Worm (Caenorhabditis elegans) whole organism, young adult: ENCODE measurements around the gene R05F9.9.

ENCODE experiments used
- B0261.1 ChIP-seq: sonication (generic microtip); optimal IDR thresholded peaks from 2 replicates; lab custom pipeline; 2016; ENCODE audit warnings: mild to moderate bottlenecking, missing genetic modification characterization, moderate library complexity, missing compliant biosample characterization
- B0336.3 ChIP-seq: fragments of 200-800 bp; sonication (Bioruptor generic); IDR thresholded peaks from 2 replicates; pipeline ENCODE4 v1.3.6; 2022; ENCODE audit warnings: missing genetic modification characterization, missing compliant biosample characterization
- D2030.7 ChIP-seq: fragments of 200-800 bp; sonication (Bioruptor generic); IDR thresholded peaks from 2 replicates; pipeline ENCODE4 v1.3.6; 2022; ENCODE audit warnings: missing genetic modification reagents, missing genetic modification characterization, missing compliant biosample characterization
- F23B12.7 ChIP-seq: sonication (generic microtip); optimal IDR thresholded peaks from 2 replicates; lab custom pipeline; 2017; ENCODE audit warnings: missing genetic modification characterization, mild to moderate bottlenecking, missing compliant biosample characterization, antibody characterized with exemption, moderate library complexity; ENCODE audit not compliant: insufficient read depth
- F37B4.10 ChIP-seq: fragments of 200-800 bp; sonication (Bioruptor generic); IDR thresholded peaks from 2 replicates; pipeline ENCODE4 v1.3.6; 2022; ENCODE audit warnings: missing genetic modification characterization, missing compliant biosample characterization
- F49E8.2 ChIP-seq: sonication (generic microtip); optimal IDR thresholded peaks from 3 replicates; lab custom pipeline; 2017; ENCODE audit warnings: missing genetic modification characterization, mild to moderate bottlenecking, missing compliant biosample characterization, antibody characterized with exemption, moderate library complexity; ENCODE audit not compliant: insufficient read depth
- F57C9.4 ChIP-seq: sonication (generic microtip); optimal IDR thresholded peaks from 2 replicates; lab custom pipeline; 2017; ENCODE audit warnings: mild to moderate bottlenecking, missing genetic modification characterization, missing compliant biosample characterization
- K11D2.4 ChIP-seq: fragments of 200-800 bp; sonication (Bioruptor generic); IDR thresholded peaks from 2 replicates; pipeline ENCODE4 v1.3.6; 2022; ENCODE audit warnings: missing genetic modification reagents, missing genetic modification characterization, missing compliant biosample characterization
- K12H6.12 ChIP-seq: fragments of 200-800 bp; sonication (Bioruptor generic); optimal IDR thresholded peaks from 2 replicates; lab custom pipeline; 2018; ENCODE audit warnings: mild to moderate bottlenecking, missing genetic modification characterization, missing compliant biosample characterization
- Y53F4B.3 ChIP-seq: fragments of 200-800 bp; sonication (Bioruptor generic); IDR thresholded peaks from 2 replicates; pipeline ENCODE4 v1.3.6; 2022; ENCODE audit warnings: missing genetic modification reagents, missing genetic modification characterization, missing compliant biosample characterization
- Y53G8AR.9 ChIP-seq: fragments of 200-800 bp; sonication (Bioruptor generic); conservative IDR thresholded peaks from 2 replicates; pipeline ENCODE4 v1.3.6; 2022; ENCODE audit warnings: missing genetic modification reagents, missing genetic modification characterization, missing compliant biosample characterization
- Y67H2A.10 ChIP-seq: fragments of 200-800 bp; sonication (Bioruptor generic); conservative IDR thresholded peaks from 2 replicates; pipeline ENCODE4 v1.3.6; 2022; ENCODE audit warnings: missing genetic modification reagents, missing genetic modification characterization, missing compliant biosample characterization
- akir-1 ChIP-seq: fragments of 200-800 bp; sonication (Bioruptor generic); optimal IDR thresholded peaks from 2 replicates; lab custom pipeline; 2018; ENCODE audit warnings: mild to moderate bottlenecking, missing genetic modification characterization, moderate library complexity, missing compliant biosample characterization
- ama-1 ChIP-seq, 3 experiments: fragments of 150-350 bp in 1 of 3; sonication (generic microtip) in 2 of 3; optimal IDR thresholded peaks; 2 replicates each; lab custom pipeline; 2014 to 2018; ENCODE audit warnings: missing biosample characterization in 2 of 3, missing genetic modification characterization in 2 of 3, missing genetic modification reagents in 2 of 3
- aptf-3 ChIP-seq: fragments of 200-800 bp; sonication (Bioruptor generic); IDR thresholded peaks from 2 replicates; pipeline ENCODE4 v1.3.6; 2022; ENCODE audit warnings: missing genetic modification characterization, missing compliant biosample characterization
- atf-7 ChIP-seq: sonication (generic microtip); optimal IDR thresholded peaks from 2 replicates; lab custom pipeline; 2017; ENCODE audit warnings: mild to moderate bottlenecking, missing genetic modification characterization, missing compliant biosample characterization
- attf-6 ChIP-seq: fragments of 200-800 bp; sonication (Bioruptor generic); IDR thresholded peaks from 2 replicates; pipeline ENCODE4 v1.3.6; 2022; ENCODE audit warnings: missing genetic modification reagents, missing genetic modification characterization, missing compliant biosample characterization
- cebp-1 ChIP-seq, 2 experiments: fragments of 200-800 bp in 1 of 2; sonication (Bioruptor generic) in 1 of 2; sonication (generic microtip) in 1 of 2; IDR thresholded peaks in 1 of 2; optimal IDR thresholded peaks in 1 of 2; 2 replicates each; pipeline versions ENCODE4 v1.3.6 to Lab custom; 2017 to 2022; ENCODE audit warnings: missing compliant biosample characterization in 2 of 2, missing genetic modification characterization in 2 of 2, mild to moderate bottlenecking in 1 of 2, missing genetic modification reagents in 1 of 2, moderate library complexity in 1 of 2
- ceh-100 ChIP-seq: fragments of 200-800 bp; sonication (Bioruptor generic); IDR thresholded peaks from 2 replicates; pipeline ENCODE4 v1.3.6; 2022; ENCODE audit warnings: missing genetic modification reagents, missing genetic modification characterization, missing compliant biosample characterization
- ceh-58 ChIP-seq: fragments of 200-800 bp; sonication (Bioruptor generic); IDR thresholded peaks from 2 replicates; pipeline ENCODE4 v1.3.6; 2022; ENCODE audit warnings: missing genetic modification characterization, missing compliant biosample characterization
- dox-1 ChIP-seq: fragments of 200-800 bp; sonication (Bioruptor generic); IDR thresholded peaks from 2 replicates; pipeline ENCODE4 v1.3.6; 2022; ENCODE audit warnings: missing genetic modification reagents, missing genetic modification characterization, missing compliant biosample characterization
- dpff-1 ChIP-seq: sonication (generic microtip); optimal IDR thresholded peaks from 2 replicates; lab custom pipeline; 2017; ENCODE audit warnings: mild to moderate bottlenecking, missing genetic modification characterization, missing compliant biosample characterization
- efl-1 ChIP-seq: fragments of 150-350 bp; optimal IDR thresholded peaks from 2 replicates; lab custom pipeline; 2014; ENCODE audit warnings: missing biosample characterization, missing genetic modification reagents, missing genetic modification characterization
- egl-44 ChIP-seq: fragments of 200-800 bp; sonication (Bioruptor generic); IDR thresholded peaks from 2 replicates; pipeline ENCODE4 v1.3.6; 2022; ENCODE audit warnings: missing genetic modification reagents, missing genetic modification characterization, missing compliant biosample characterization
- ets-4 ChIP-seq: fragments of 200-800 bp; sonication (Bioruptor generic); optimal IDR thresholded peaks from 2 replicates; lab custom pipeline; 2018; ENCODE audit warnings: mild to moderate bottlenecking, missing genetic modification characterization, missing compliant biosample characterization
- fkh-3 ChIP-seq: sonication (generic microtip); optimal IDR thresholded peaks from 2 replicates; lab custom pipeline; 2016; ENCODE audit warnings: mild to moderate bottlenecking, missing genetic modification characterization, missing compliant biosample characterization
- gei-17 ChIP-seq: fragments of 200-800 bp; sonication (Bioruptor generic); optimal IDR thresholded peaks from 2 replicates; lab custom pipeline; 2018; ENCODE audit warnings: mild to moderate bottlenecking, missing genetic modification characterization, missing compliant biosample characterization
- hmg-1.2 ChIP-seq: fragments of 200-800 bp; sonication (Bioruptor generic); IDR thresholded peaks from 2 replicates; pipeline ENCODE4 v1.3.6; 2022; ENCODE audit warnings: missing genetic modification reagents, missing genetic modification characterization, missing compliant biosample characterization
- hsf-1 ChIP-seq: fragments of 200-800 bp; sonication (Bioruptor generic); IDR thresholded peaks from 2 replicates; pipeline ENCODE4 v1.3.6; 2022; ENCODE audit warnings: missing genetic modification reagents, missing genetic modification characterization, missing compliant biosample characterization
- let-607 ChIP-seq, 2 experiments: fragments of 200-800 bp in 1 of 2; sonication (Bioruptor generic) in 1 of 2; sonication (generic microtip) in 1 of 2; optimal IDR thresholded peaks; 2 replicates each; lab custom pipeline; 2016 to 2018; ENCODE audit warnings: mild to moderate bottlenecking in 2 of 2, missing compliant biosample characterization in 2 of 2, missing genetic modification characterization in 2 of 2, moderate library complexity in 2 of 2, missing genotype in 1 of 2
- lin-35 ChIP-seq, 3 experiments: fragments of 150-350 bp in 2 of 3; sonication (generic microtip) in 1 of 3; optimal IDR thresholded peaks; 2 replicates each; lab custom pipeline; 2014 to 2018; ENCODE audit warnings: missing biosample characterization in 3 of 3, missing genetic modification characterization in 3 of 3, missing genetic modification reagents in 3 of 3
- lin-54 ChIP-seq: fragments of 200-800 bp; sonication (Bioruptor generic); optimal IDR thresholded peaks from 2 replicates; lab custom pipeline; 2018; ENCODE audit warnings: mild to moderate bottlenecking, missing genetic modification characterization, missing compliant biosample characterization
- nhr-80 ChIP-seq: sonication (generic microtip); optimal IDR thresholded peaks from 2 replicates; lab custom pipeline; 2016; ENCODE audit warnings: missing genetic modification characterization, missing compliant biosample characterization
- rec-8 ChIP-seq, 2 experiments: sonication (generic microtip); optimal IDR thresholded peaks; 2 replicates each; lab custom pipeline; 2016; ENCODE audit warnings: mild to moderate bottlenecking in 2 of 2, missing genetic modification characterization in 2 of 2, missing genetic modification reagents in 2 of 2, missing genotype in 2 of 2, missing biosample characterization in 1 of 2, missing compliant biosample characterization in 1 of 2, moderate library complexity in 1 of 2
- sdz-38 ChIP-seq: sonication (generic microtip); optimal IDR thresholded peaks from 2 replicates; lab custom pipeline; 2016; ENCODE audit warnings: missing genotype, missing genetic modification characterization, missing compliant biosample characterization
- somi-1 ChIP-seq: fragments of 200-800 bp; sonication (Bioruptor generic); optimal IDR thresholded peaks from 2 replicates; lab custom pipeline; 2018; ENCODE audit warnings: mild to moderate bottlenecking, missing genetic modification characterization, missing compliant biosample characterization
- unc-130 ChIP-seq: sonication (generic microtip); optimal IDR thresholded peaks from 2 replicates; lab custom pipeline; 2016; ENCODE audit warnings: missing genetic modification reagents, missing genetic modification characterization, missing compliant biosample characterization
- unc-62 ChIP-seq: fragments of 150-350 bp; optimal IDR thresholded peaks from 2 replicates; lab custom pipeline; 2014; ENCODE audit warnings: missing biosample characterization, missing genetic modification reagents, missing genetic modification characterization
- zfh-2 ChIP-seq: fragments of 200-800 bp; sonication (Bioruptor generic); conservative IDR thresholded peaks from 2 replicates; pipeline ENCODE4 v1.3.6; 2022; ENCODE audit warnings: missing genetic modification reagents, missing genetic modification characterization, missing compliant biosample characterization
- ztf-18 ChIP-seq: sonication (generic microtip); optimal IDR thresholded peaks from 2 replicates; lab custom pipeline; 2016; ENCODE audit warnings: missing genotype, mild to moderate bottlenecking, missing genetic modification characterization, missing compliant biosample characterization
- ztf-25 ChIP-seq: fragments of 200-800 bp; sonication (Bioruptor generic); IDR thresholded peaks from 2 replicates; pipeline ENCODE4 v1.3.6; 2022; ENCODE audit warnings: missing genetic modification reagents, missing genetic modification characterization, missing compliant biosample characterization
- ztf-26 ChIP-seq: sonication (generic microtip); optimal IDR thresholded peaks from 2 replicates; lab custom pipeline; 2017; ENCODE audit warnings: missing genetic modification characterization, missing compliant biosample characterization
- ztf-3 ChIP-seq: fragments of 200-800 bp; sonication (Bioruptor generic); optimal IDR thresholded peaks from 2 replicates; lab custom pipeline; 2018; ENCODE audit warnings: mild to moderate bottlenecking, missing genetic modification characterization, missing compliant biosample characterization
- ztf-6 ChIP-seq: fragments of 200-800 bp; sonication (Bioruptor generic); IDR thresholded peaks from 2 replicates; pipeline ENCODE4 v1.3.6; 2022; ENCODE audit warnings: missing genetic modification reagents, missing genetic modification characterization, missing compliant biosample characterization

Gene R05F9.9

ce11 chrII:4943849-4944248, 41.9 kb upstream of the R05F9.9 start, which contains the start of gene mdt-4:
mdt-4 (minus strand) TSS chrII:4943949.
- no peak for TF ChIP-seq K12H6.12 (tag; lab: Kevin White, UChicago)
- TF ChIP-seq zfh-2 (GFP tag; lab: Robert Waterston, UW): no peak
- no peak for TF ChIP-seq F57C9.4 (tag; lab: Kevin White, UChicago)
- TF ChIP-seq hmg-1.2 (GFP tag; lab: Robert Waterston, UW): no peak

ce11 chrII:4942829-4943228, 40.9 kb upstream of the R05F9.9 start:
- TF ChIP-seq sdz-38 (tag; lab: Kevin White, UChicago) (no peak), unc-130 (GFP tag; lab: Kevin White, UChicago) (no peak), nhr-80 (tag; lab: Kevin White, UChicago) (peak; percentile 21), F49E8.2 (tag; lab: Kevin White, UChicago) (no peak), gei-17 (GFP tag; lab: Kevin White, UChicago) (no peak), attf-6 (GFP tag; lab: Robert Waterston, UW) (no peak), let-607 (tag; optimal IDR thresholded peaks at IDR 0.05; lab: Kevin White, UChicago) (no peak)

ce11 chrII:4942397-4942796, 40.5 kb upstream of the R05F9.9 start:
- TF ChIP-seq K11D2.4 (GFP tag; lab: Robert Waterston, UW) (no peak), B0261.1 (peak; percentile 79), aptf-3 (GFP tag; lab: Robert Waterston, UW) (peak; percentile 85; the same call in 1 of the 2 replicates), fkh-3 (peak; percentile 78), dpff-1 (tag; lab: Kevin White, UChicago) (no peak), cebp-1 (GFP tag; IDR thresholded peaks at IDR 0.05; lab: Robert Waterston, UW) (no peak), cebp-1 (tag; optimal IDR thresholded peaks at IDR 0.05; lab: Kevin White, UChicago) (peak; percentile 60), Y53F4B.3 (GFP tag; lab: Robert Waterston, UW) (peak; percentile 38; the same call in 1 of the 2 replicates), Y53G8AR.9 (GFP tag; lab: Robert Waterston, UW) (peak; percentile 81), Y67H2A.10 (no peak), ets-4 (GFP tag; lab: Kevin White, UChicago) (no peak), B0336.3 (GFP tag; lab: Robert Waterston, UW) (peak; percentile 60), unc-62 (GFP tag; lab: Kevin White, UChicago) (no peak), rec-8 (tag; optimal IDR thresholded peaks at IDR 0.05; lab: Kevin White, UChicago) (peak; percentile 53 to 78), lin-35 (GFP tag; optimal IDR thresholded peaks at IDR 0.05; lab: Kevin White, UChicago) (peak in 1 of 3 experiments; percentile 30), ztf-25 (GFP tag; lab: Robert Waterston, UW) (no peak), akir-1 (GFP tag; lab: Kevin White, UChicago) (no peak), ztf-3 (no peak), F37B4.10 (no peak), ztf-6 (GFP tag; lab: Robert Waterston, UW) (no peak), hsf-1 (GFP tag; lab: Robert Waterston, UW) (peak; percentile 32; the same call in 1 of the 2 replicates), egl-44 (GFP tag; lab: Robert Waterston, UW) (0 out of 2 replicates have a peak, but pooled peaks have one; percentile 52), ama-1 (optimal IDR thresholded peaks at IDR 0.05; lab: Kevin White, UChicago) (peak; percentile 83), ama-1 (GFP tag; optimal IDR thresholded peaks at IDR 0.05; lab: Kevin White, UChicago) (peak; percentile 31 to 54), dox-1 (GFP tag; lab: Robert Waterston, UW) (peak; percentile 64), D2030.7 (peak; percentile 47; the same call in 1 of the 2 replicates), gei-17 (GFP tag; lab: Kevin White, UChicago) (peak; percentile 21), somi-1 (GFP tag; lab: Kevin White, UChicago) (peak; percentile 7), F23B12.7 (tag; lab: Kevin White, UChicago) (peak; percentile 38), ztf-26 (tag; lab: Kevin White, UChicago) (peak; percentile 85), ceh-58 (GFP tag; lab: Robert Waterston, UW) (0 out of 2 replicates have a peak, but pooled peaks have one; percentile 56), atf-7 (tag; lab: Kevin White, UChicago) (no peak), lin-54 (GFP tag; lab: Kevin White, UChicago) (peak; percentile 66), efl-1 (GFP tag; lab: Kevin White, UChicago) (no peak), ztf-18 (tag; lab: Kevin White, UChicago) (peak; percentile 23), ceh-100 (GFP tag; lab: Robert Waterston, UW) (peak; percentile 33; the same call in 1 of the 2 replicates)
